Worm (Caenorhabditis elegans) whole organism, late embryonic: Measurements from ENCODE around the gene K09C4.2.

Experiments
- F13H6.1 ChIP-seq: sonication (generic microtip); optimal IDR thresholded peaks from 2 replicates; lab custom pipeline; 2016; ENCODE audit warnings: missing genetic modification characterization, missing compliant biosample characterization
- ceh-9 ChIP-seq: sonication (generic microtip); optimal IDR thresholded peaks from 2 replicates; lab custom pipeline; 2016; ENCODE audit warnings: mild to moderate bottlenecking, missing genetic modification characterization, inconsistent platforms, missing compliant biosample characterization
- fkh-10 ChIP-seq: fragments of 150-350 bp; optimal IDR thresholded peaks from 2 replicates; lab custom pipeline; 2014; ENCODE audit warnings: missing biosample characterization, missing genetic modification reagents, missing genetic modification characterization
- fkh-6 ChIP-seq: sonication (generic microtip); optimal IDR thresholded peaks from 2 replicates; lab custom pipeline; 2016; ENCODE audit warnings: missing genetic modification characterization, missing compliant biosample characterization
- hlh-13 ChIP-seq: fragments of 200-800 bp; sonication (Bioruptor generic); optimal IDR thresholded peaks from 2 replicates; lab custom pipeline; 2018; ENCODE audit warnings: mild to moderate bottlenecking, missing genetic modification characterization, missing compliant biosample characterization
- madf-2 ChIP-seq: sonication (generic microtip); optimal IDR thresholded peaks from 2 replicates; lab custom pipeline; 2017; ENCODE audit warnings: missing genetic modification characterization, missing compliant biosample characterization
- pha-4 ChIP-seq: fragments of 150-350 bp; optimal IDR thresholded peaks from 2 replicates; lab custom pipeline; 2018; ENCODE audit warnings: missing biosample characterization, missing genetic modification reagents, missing genetic modification characterization
- pqm-1 ChIP-seq: sonication (generic microtip); optimal IDR thresholded peaks from 2 replicates; lab custom pipeline; 2016; ENCODE audit warnings: missing genetic modification characterization, missing compliant biosample characterization
- ref-2 ChIP-seq: sonication (generic microtip); optimal IDR thresholded peaks from 2 replicates; lab custom pipeline; 2016; ENCODE audit warnings: missing genetic modification characterization, missing compliant biosample characterization
- tbx-2 ChIP-seq: sonication (generic microtip); optimal IDR thresholded peaks from 2 replicates; lab custom pipeline; 2016; ENCODE audit warnings: missing genetic modification characterization, missing compliant biosample characterization

- TF ChIP-seq F13H6.1 (tag; lab: Kevin White, UChicago) = no peak
- no peak for TF ChIP-seq tbx-2 (tag; lab: Kevin White, UChicago)
- no peak for TF ChIP-seq fkh-10
- TF ChIP-seq ref-2 (tag; lab: Kevin White, UChicago) = no peak
- TF ChIP-seq pha-4 = no peak
- TF ChIP-seq pqm-1 (tag; lab: Kevin White, UChicago) = no peak
- no peak for TF ChIP-seq ceh-9 (tag; lab: Kevin White, UChicago)
- no peak for TF ChIP-seq fkh-6
- TF ChIP-seq hlh-13 (GFP tag; lab: Kevin White, UChicago) = no peak
- no peak for TF ChIP-seq madf-2
Measured at ce11 chrX:3272580-3272979, 23.7 kb upstream of the K09C4.2 start, which contains the start of gene K09C4.7.
